Fruit fly (Drosophila melanogaster) whole organism, prepupa: Measurements from ENCODE around the gene JIL-1.

ENCODE experiments used
- Hr38 ChIP-seq: sonication (Bioruptor generic); optimal IDR thresholded peaks from 2 replicates; lab custom pipeline; 2016; ENCODE audit warnings: missing biosample characterization, missing genetic modification characterization
- achi ChIP-seq: fragments of 200-800 bp; sonication (Bioruptor generic); optimal IDR thresholded peaks from 3 replicates; lab custom pipeline; 2016; ENCODE audit warnings: missing biosample characterization, missing genetic modification characterization

dm6 chr3L:11051271-11051670, 41.7 kb downstream of the JIL-1 start, which contains the start of gene CG43693:
- TF ChIP-seq Hr38 (GFP tag; lab: Kevin White, UChicago) (no peak), achi (GFP tag; lab: Kevin White, UChicago) (no peak)
